Worm (Caenorhabditis elegans): ENCODE data around the gene F38H4.5.
A peak's percentile ranks its signal among the peaks of the same experiment; 100 is the strongest.

Gene F38H4.5

ce11 chrIV:11871083-11871482, 19.1 kb downstream of the F38H4.5 start (continued):
- TF ChIP-seq ama-1 (optimal IDR thresholded peaks at IDR 0.05) (no peak), aly-2 (tag; optimal IDR thresholded peaks at IDR 0.05) (no peak), unc-39 (tag; optimal IDR thresholded peaks at IDR 0.05) (no peak), Y75B8A.6 (GFP tag; IDR thresholded peaks at IDR 0.05) (no peak), nhr-77 (tag; optimal IDR thresholded peaks at IDR 0.05) (no peak), ceh-20 (GFP tag; IDR thresholded peaks at IDR 0.05) (0 out of 2 replicates have a peak, but pooled peaks have one; percentile 26), ztf-7 (tag; optimal IDR thresholded peaks at IDR 0.05) (no peak), tra-1 (GFP tag; IDR thresholded peaks at IDR 0.05) (no peak), vab-7 (GFP tag; IDR thresholded peaks at IDR 0.05) (no peak), mdl-1 (tag; optimal IDR thresholded peaks at IDR 0.05) (peak in 1 of 2 experiments; percentile 14), ceh-28 (tag; optimal IDR thresholded peaks at IDR 0.05) (peak; percentile 9), nhr-102 (tag; optimal IDR thresholded peaks at IDR 0.05) (no peak), nhr-6 (tag; optimal IDR thresholded peaks at IDR 0.05) (no peak), hmg-1.1 (GFP tag; IDR thresholded peaks at IDR 0.05) (peak; percentile 53), set-16 (GFP tag; IDR thresholded peaks at IDR 0.05) (peak; percentile 76), lin-39 (tag; optimal IDR thresholded peaks at IDR 0.05) (no peak), aha-1 (tag) (peak; percentile 53), nhr-42 (GFP tag; IDR thresholded peaks at IDR 0.05) (no peak), daf-19 (GFP tag; conservative IDR thresholded peaks at IDR 0.05) (no peak), dmd-6 (GFP tag; IDR thresholded peaks at IDR 0.05) (no peak), Y48G9A.11 (GFP tag; IDR thresholded peaks at IDR 0.05) (no peak), daf-16 (GFP tag; optimal IDR thresholded peaks at IDR 0.05) (no peak), daf-16 (tag; optimal IDR thresholded peaks at IDR 0.05) (no peak), hlh-30 (tag; optimal IDR thresholded peaks at IDR 0.05; ENCODE audit: insufficient read depth) (peak; percentile 15), nhr-25 (tag; optimal IDR thresholded peaks at IDR 0.05; ENCODE audit: borderline replicate concordance, insufficient read depth) (no peak), T26A8.4 (GFP tag; IDR thresholded peaks at IDR 0.05) (no peak), ceh-62 (tag; optimal IDR thresholded peaks at IDR 0.05) (no peak), lsy-2 (tag; optimal IDR thresholded peaks at IDR 0.05) (peak in 1 of 2 experiments; percentile 30), nhr-11 (tag; optimal IDR thresholded peaks at IDR 0.05) (peak; percentile 33), nhr-48 (tag; optimal IDR thresholded peaks at IDR 0.05) (no peak), dmd-8 (GFP tag; IDR thresholded peaks at IDR 0.05) (no peak), F37D6.2 (tag; optimal IDR thresholded peaks at IDR 0.05) (peak; percentile 5)

DNA sequence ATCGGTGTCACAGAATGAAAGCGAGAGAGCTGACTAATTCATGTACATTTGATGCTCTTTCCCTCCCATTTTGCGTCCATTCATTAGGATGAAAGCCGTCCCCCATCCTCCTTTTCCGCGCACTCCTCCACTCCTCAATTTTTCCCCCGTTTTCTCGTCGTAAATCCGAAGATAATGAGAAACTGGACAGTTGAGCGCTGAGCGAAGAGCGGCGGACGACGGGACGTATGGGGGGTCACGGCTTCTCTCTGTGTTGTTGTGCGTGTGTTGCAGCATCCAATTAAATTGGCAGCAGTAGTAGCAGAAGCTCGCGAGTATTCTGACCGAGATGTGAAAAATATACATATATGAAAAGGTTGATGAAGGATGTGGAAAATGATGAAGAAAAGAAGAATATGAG, 19.9 kb downstream of the F38H4.5 start:
- TF ChIP-seq nhr-42 (GFP tag; IDR thresholded peaks at IDR 0.05) (no peak), unc-62 (GFP tag; optimal IDR thresholded peaks at IDR 0.05 in 1 of 2) (peak in 1 of 2 experiments; percentile 39), unc-62 (tag; optimal IDR thresholded peaks at IDR 0.05) (no peak), mdt-29 (GFP tag; IDR thresholded peaks at IDR 0.05) (no peak), aly-2 (tag; optimal IDR thresholded peaks at IDR 0.05) (no peak), snpc-1.2 (GFP tag; IDR thresholded peaks at IDR 0.05) (no peak), dmd-6 (GFP tag; IDR thresholded peaks at IDR 0.05) (no peak)

DNA sequence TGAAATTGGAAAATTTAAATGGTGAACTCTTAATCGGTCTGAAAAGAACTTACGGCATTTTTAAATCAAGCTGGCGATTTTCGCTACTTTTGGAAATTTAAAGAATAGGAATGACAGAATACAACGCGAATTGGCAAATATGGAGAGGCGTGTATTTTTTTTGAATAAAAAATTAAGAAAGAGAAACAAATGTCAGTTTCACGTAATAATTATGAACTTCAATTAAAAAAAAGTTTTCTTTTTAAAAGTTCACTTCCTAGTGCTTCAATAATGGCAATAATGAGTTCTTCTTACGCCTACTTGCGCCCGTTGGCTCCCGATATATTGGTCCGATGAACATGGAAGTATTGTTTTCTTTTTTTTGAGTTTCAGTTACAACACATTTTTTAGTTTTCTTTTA, 25.7 kb downstream of the F38H4.5 start, which contains the start of gene pph-2:
TSS of gene pph-2 (minus strand) at position 101 of the 400 bp plus-strand sequence.
- TF ChIP-seq nhr-237 (tag; optimal IDR thresholded peaks at IDR 0.05) (no peak), pha-4 (GFP tag; IDR thresholded peaks at IDR 0.05) (no peak), pha-4 (tag; optimal IDR thresholded peaks at IDR 0.05) (no peak), ztf-11 (tag; optimal IDR thresholded peaks at IDR 0.05) (no peak), saeg-2 (GFP tag; IDR thresholded peaks at IDR 0.05) (no peak), ceh-62 (tag; optimal IDR thresholded peaks at IDR 0.05) (no peak), zfp-3 (GFP tag; conservative IDR thresholded peaks at IDR 0.05) (no peak), ztf-7 (tag; optimal IDR thresholded peaks at IDR 0.05) (no peak), lin-13 (GFP tag; optimal IDR thresholded peaks at IDR 0.05) (no peak), ZK546.5 (tag; optimal IDR thresholded peaks at IDR 0.05) (no peak), unc-39 (tag; optimal IDR thresholded peaks at IDR 0.05) (no peak), hmg-1.1 (GFP tag; IDR thresholded peaks at IDR 0.05) (no peak), nhr-48 (tag; optimal IDR thresholded peaks at IDR 0.05) (no peak), ama-1 (optimal IDR thresholded peaks at IDR 0.05) (no peak), zip-11 (GFP tag; IDR thresholded peaks at IDR 0.05) (no peak)

All from whole organism, L4 larva.